Fruit fly (Drosophila melanogaster) whole organism, embryonic: ENCODE measurements around the gene Naa20A.

Experiments
- Bgb ChIP-seq: fragments of 200-800 bp; sonication (Bioruptor generic); IDR thresholded peaks from 2 replicates; pipeline ENCODE4 v1.3.6; 2022; ENCODE audit warnings: missing biosample characterization, missing genetic modification characterization; ENCODE audit not compliant: partially characterized antibody
- CG10462 ChIP-seq: fragments of 200-800 bp; sonication (Bioruptor generic); optimal IDR thresholded peaks from 2 replicates; lab custom pipeline; 2016; ENCODE audit warnings: missing biosample characterization, missing genetic modification characterization
- CG10565 ChIP-seq: fragments of 200-800 bp; sonication (Bioruptor generic); optimal IDR thresholded peaks from 3 replicates; lab custom pipeline; 2016; ENCODE audit warnings: missing biosample characterization, mild to moderate bottlenecking, missing genetic modification characterization
- CG11560 ChIP-seq: fragments of 200-800 bp; sonication (Bioruptor generic); IDR thresholded peaks from 3 replicates; pipeline ENCODE4 v1.3.6; 2022; ENCODE audit warnings: missing biosample characterization, missing genetic modification characterization
- CG11695 ChIP-seq: fragments of 200-800 bp; sonication (Bioruptor generic); IDR thresholded peaks from 3 replicates; pipeline ENCODE4 v1.3.6; 2022; ENCODE audit warnings: missing biosample characterization, missing genetic modification characterization
- CG12104 ChIP-seq: fragments of 200-800 bp; sonication (Bioruptor generic); optimal IDR thresholded peaks from 3 replicates; lab custom pipeline; 2016; ENCODE audit warnings: missing biosample characterization, missing genetic modification characterization
- CG13424 ChIP-seq: fragments of 200-800 bp; sonication (Bioruptor generic); optimal IDR thresholded peaks from 2 replicates; lab custom pipeline; 2019; ENCODE audit warnings: missing biosample characterization, mild to moderate bottlenecking, missing genetic modification characterization, moderate library complexity
- CG13894 ChIP-seq: fragments of 200-800 bp; sonication (Bioruptor generic); optimal IDR thresholded peaks from 3 replicates; lab custom pipeline; 2018; ENCODE audit warnings: missing biosample characterization, mild to moderate bottlenecking, missing genetic modification characterization, moderate library complexity
- CG14014 ChIP-seq: fragments of 200-800 bp; sonication (Bioruptor generic); IDR thresholded peaks from 2 replicates; pipeline ENCODE4 v1.3.6; 2022; ENCODE audit warnings: missing biosample characterization, missing genetic modification characterization
- CG15696 ChIP-seq: fragments of 200-800 bp; sonication (Bioruptor generic); optimal IDR thresholded peaks from 2 replicates; lab custom pipeline; 2019; ENCODE audit warnings: missing biosample characterization, mild to moderate bottlenecking, missing genetic modification characterization, moderate library complexity
- CG1647 ChIP-seq: fragments of 200-800 bp; sonication (Bioruptor generic); optimal IDR thresholded peaks from 3 replicates; lab custom pipeline; 2016; ENCODE audit warnings: missing biosample characterization, missing genetic modification characterization
- CG17912 ChIP-seq: fragments of 200-800 bp; sonication (Bioruptor generic); optimal IDR thresholded peaks from 2 replicates; lab custom pipeline; 2018; ENCODE audit warnings: missing biosample characterization, mild to moderate bottlenecking, missing genetic modification characterization
- CG18599 ChIP-seq: fragments of 200-800 bp; sonication (Bioruptor generic); optimal IDR thresholded peaks from 3 replicates; lab custom pipeline; 2017; ENCODE audit warnings: missing biosample characterization, missing genetic modification characterization, mild to moderate bottlenecking, moderate library complexity, missing genetic modification reagents
- CG18764 ChIP-seq: fragments of 200-800 bp; sonication (Bioruptor generic); optimal IDR thresholded peaks from 3 replicates; lab custom pipeline; 2016; ENCODE audit warnings: missing biosample characterization, missing genetic modification characterization
- CG2875 ChIP-seq: fragments of 200-800 bp; sonication (Bioruptor generic); optimal IDR thresholded peaks from 2 replicates; lab custom pipeline; 2017; ENCODE audit warnings: missing biosample characterization, mild to moderate bottlenecking, missing genetic modification characterization, missing genetic modification reagents
- CG32767 ChIP-seq: fragments of 200-800 bp; sonication (Bioruptor generic); IDR thresholded peaks from 2 replicates; pipeline ENCODE4 v1.3.6; 2022; ENCODE audit warnings: missing biosample characterization, missing genetic modification characterization
- CG3281 ChIP-seq: fragments of 200-800 bp; sonication (Bioruptor generic); optimal IDR thresholded peaks from 3 replicates; lab custom pipeline; 2017; ENCODE audit warnings: missing biosample characterization, mild to moderate bottlenecking, missing genetic modification characterization
- CG34376 ChIP-seq: fragments of 200-800 bp; sonication (Bioruptor generic); optimal IDR thresholded peaks from 2 replicates; lab custom pipeline; 2018; ENCODE audit warnings: missing biosample characterization, mild to moderate bottlenecking, missing genetic modification characterization
- CG4282 ChIP-seq: fragments of 200-800 bp; sonication (Bioruptor generic); optimal IDR thresholded peaks from 2 replicates; lab custom pipeline; 2016; ENCODE audit warnings: missing biosample characterization, missing genetic modification characterization
- CG7556 ChIP-seq: fragments of 200-800 bp; sonication (Bioruptor generic); optimal IDR thresholded peaks from 2 replicates; lab custom pipeline; 2017; ENCODE audit warnings: missing biosample characterization, mild to moderate bottlenecking, missing genetic modification characterization
- E2f2 ChIP-seq: fragments of 200-800 bp; sonication (Bioruptor generic); IDR thresholded peaks from 2 replicates; pipeline ENCODE4 v1.3.6; 2022; ENCODE audit warnings: missing biosample characterization, missing genetic modification characterization
- Elba2 ChIP-seq: fragments of 200-800 bp; sonication (Bioruptor generic); optimal IDR thresholded peaks from 3 replicates; lab custom pipeline; 2016; ENCODE audit warnings: missing biosample characterization, missing genetic modification characterization
- Hand ChIP-seq: fragments of 200-800 bp; sonication (Bioruptor generic); optimal IDR thresholded peaks from 2 replicates; lab custom pipeline; 2017; ENCODE audit warnings: mild to moderate bottlenecking, missing biosample characterization, missing genetic modification reagents, missing genetic modification characterization
- HmgD ChIP-seq: fragments of 200-800 bp; sonication (Bioruptor generic); optimal IDR thresholded peaks from 3 replicates; lab custom pipeline; 2016; ENCODE audit warnings: missing biosample characterization, missing genetic modification characterization
- Hmx ChIP-seq: fragments of 200-800 bp; sonication (Bioruptor generic); optimal IDR thresholded peaks from 2 replicates; lab custom pipeline; 2016; ENCODE audit warnings: missing biosample characterization, missing genetic modification characterization
- Jarid2 ChIP-seq: fragments of 200-800 bp; sonication (Bioruptor generic); optimal IDR thresholded peaks from 3 replicates; lab custom pipeline; 2017; ENCODE audit warnings: mild to moderate bottlenecking, missing biosample characterization, missing genetic modification reagents, missing genetic modification characterization
- Lhr ChIP-seq: fragments of 200-800 bp; sonication (Bioruptor generic); optimal IDR thresholded peaks from 3 replicates; lab custom pipeline; 2017; ENCODE audit warnings: mild to moderate bottlenecking, missing biosample characterization, missing genetic modification reagents, missing genetic modification characterization
- Nf-YB ChIP-seq: fragments of 200-800 bp; sonication (Bioruptor generic); optimal IDR thresholded peaks from 3 replicates; lab custom pipeline; 2019; ENCODE audit warnings: missing biosample characterization, mild to moderate bottlenecking, missing genetic modification characterization, moderate library complexity
- Poxn ChIP-seq: fragments of 200-800 bp; sonication (Bioruptor generic); IDR thresholded peaks from 2 replicates; pipeline ENCODE4 v1.3.6; 2022; ENCODE audit warnings: missing biosample characterization, missing genetic modification characterization
- Ptx1 ChIP-seq: fragments of 200-800 bp; sonication (Bioruptor generic); IDR thresholded peaks from 2 replicates; pipeline ENCODE4 v1.3.6; 2022; ENCODE audit warnings: missing biosample characterization, missing genetic modification characterization
- TFAM ChIP-seq: fragments of 200-800 bp; sonication (Bioruptor generic); optimal IDR thresholded peaks from 2 replicates; lab custom pipeline; 2017; ENCODE audit warnings: missing biosample characterization, missing genetic modification characterization, inconsistent platforms
- Tbp ChIP-seq: fragments of >200 bp; optimal IDR thresholded peaks from 2 replicates; lab custom pipeline; 2018; ENCODE audit warnings: missing biosample characterization, missing genetic modification characterization
- Trl ChIP-seq, 3 experiments: fragments of >200 bp in 2 of 3; fragments of 200-800 bp in 1 of 3; sonication (Bioruptor generic) in 1 of 3; optimal IDR thresholded peaks; 2 replicates in 1 of 3; 3 replicates in 2 of 3; lab custom pipeline; 2016 to 2017; ENCODE audit warnings: missing biosample characterization in 1 of 3, missing genetic modification characterization in 1 of 3
- Xbp1 ChIP-seq: fragments of 200-800 bp; sonication (Bioruptor generic); optimal IDR thresholded peaks from 3 replicates; lab custom pipeline; 2016; ENCODE audit warnings: missing biosample characterization, mild to moderate bottlenecking, missing genetic modification characterization
- YL-1 ChIP-seq: fragments of 200-800 bp; sonication (Bioruptor generic); optimal IDR thresholded peaks from 3 replicates; lab custom pipeline; 2017; ENCODE audit warnings: missing biosample characterization, mild to moderate bottlenecking, missing genetic modification characterization
- br ChIP-seq: fragments of >200 bp; optimal IDR thresholded peaks from 2 replicates; lab custom pipeline; 2017
- ci ChIP-seq: fragments of 200-800 bp; sonication (Bioruptor generic); IDR thresholded peaks from 3 replicates; pipeline ENCODE4 v1.3.6; 2022; ENCODE audit warnings: missing biosample characterization, missing genetic modification characterization
- crol ChIP-seq: fragments of 200-800 bp; sonication (Bioruptor generic); IDR thresholded peaks from 2 replicates; pipeline ENCODE4 v1.3.6; 2022; ENCODE audit warnings: missing biosample characterization, missing genetic modification characterization
- dmrt99B ChIP-seq: fragments of 200-800 bp; sonication (Bioruptor generic); optimal IDR thresholded peaks from 2 replicates; lab custom pipeline; 2018; ENCODE audit warnings: missing biosample characterization, mild to moderate bottlenecking, missing genetic modification characterization, moderate library complexity
- lab ChIP-seq: fragments of 200-800 bp; sonication (Bioruptor generic); optimal IDR thresholded peaks from 3 replicates; lab custom pipeline; 2017; ENCODE audit warnings: missing biosample characterization, missing genetic modification characterization, mild to moderate bottlenecking, moderate library complexity, missing genetic modification reagents
- lmd ChIP-seq: fragments of 200-800 bp; sonication (Bioruptor generic); IDR thresholded peaks from 2 replicates; pipeline ENCODE4 v1.3.6; 2022; ENCODE audit warnings: missing biosample characterization, missing genetic modification characterization
- nerfin-1 ChIP-seq: fragments of 200-800 bp; sonication (Bioruptor generic); optimal IDR thresholded peaks from 3 replicates; lab custom pipeline; 2019; ENCODE audit warnings: missing biosample characterization, mild to moderate bottlenecking, missing genetic modification characterization, moderate library complexity
- pros ChIP-seq: fragments of 200-800 bp; sonication (Bioruptor generic); optimal IDR thresholded peaks from 3 replicates; lab custom pipeline; 2019; ENCODE audit warnings: missing biosample characterization, mild to moderate bottlenecking, missing genetic modification characterization, moderate library complexity
- pum ChIP-seq: fragments of 200-800 bp; sonication (Bioruptor generic); optimal IDR thresholded peaks from 2 replicates; lab custom pipeline; 2016; ENCODE audit warnings: missing biosample characterization, missing genetic modification characterization
- sens ChIP-seq: fragments of 200-800 bp; sonication (Bioruptor generic); peaks from one replicate; lab custom pipeline; 2016; ENCODE audit warnings: missing biosample characterization, missing genetic modification characterization
- shn ChIP-seq: fragments of 200-800 bp; sonication (Bioruptor generic); optimal IDR thresholded peaks from 3 replicates; lab custom pipeline; 2016; ENCODE audit warnings: missing biosample characterization, missing genetic modification characterization
- stwl ChIP-seq: fragments of 200-800 bp; sonication (Bioruptor generic); optimal IDR thresholded peaks from 3 replicates; lab custom pipeline; 2018; ENCODE audit warnings: missing biosample characterization, mild to moderate bottlenecking, missing genetic modification characterization, moderate library complexity
- tio ChIP-seq: fragments of 200-800 bp; sonication (Bioruptor generic); optimal IDR thresholded peaks from 2 replicates; lab custom pipeline; 2017; ENCODE audit warnings: missing biosample characterization, missing genetic modification characterization, inconsistent platforms
- tna ChIP-seq: fragments of 200-800 bp; sonication (Bioruptor generic); IDR thresholded peaks from 2 replicates; pipeline ENCODE4 v1.3.6; 2022; ENCODE audit warnings: missing biosample characterization, missing genetic modification characterization; ENCODE audit not compliant: partially characterized antibody
- zfh2 ChIP-seq: fragments of 200-800 bp; sonication (Bioruptor generic); optimal IDR thresholded peaks from 2 replicates; lab custom pipeline; 2016; ENCODE audit warnings: missing biosample characterization, missing genetic modification characterization

The Naa20A gene

DNA sequence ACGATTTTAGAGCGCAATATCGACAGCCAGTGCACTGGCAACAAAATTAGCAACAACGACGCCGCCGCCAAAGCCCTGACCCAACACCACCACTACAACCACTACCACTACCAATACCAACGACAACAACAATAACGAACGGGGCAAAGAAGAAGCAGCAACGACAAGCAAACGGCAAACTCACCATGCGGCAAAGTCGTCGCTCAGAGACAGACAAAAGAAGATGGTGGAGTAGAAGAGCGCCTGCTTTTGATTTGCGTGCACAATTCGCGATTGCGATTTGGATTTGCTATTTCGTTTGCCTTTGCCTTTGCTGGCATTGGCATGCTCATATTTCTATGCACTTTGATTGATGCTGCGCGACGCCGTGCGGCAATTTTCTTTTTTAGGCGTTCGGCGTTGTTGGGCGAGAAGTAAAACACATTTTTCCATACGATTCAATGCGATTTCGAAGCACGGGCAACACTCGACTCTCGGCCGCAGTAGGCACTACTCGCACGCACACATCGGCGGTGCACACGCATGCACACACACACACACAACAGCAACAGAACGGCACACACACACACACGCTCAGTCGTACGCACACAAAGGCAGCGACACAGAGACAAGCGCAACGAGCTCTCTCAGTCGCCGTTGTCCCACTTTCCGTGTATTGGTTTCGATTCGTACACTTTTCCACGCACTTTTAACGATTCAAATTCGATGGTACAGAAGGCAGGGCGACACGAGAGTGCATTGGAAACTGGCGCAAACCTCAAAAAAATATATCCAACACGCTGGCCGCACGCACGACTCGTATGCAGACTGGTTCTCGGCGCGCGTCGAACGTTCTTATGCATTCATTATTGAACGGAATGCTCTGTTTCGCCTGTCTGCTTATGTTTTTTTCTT is 14.8 kb upstream of the Naa20A start (continued):
- TF ChIP-seq sens (GFP tag; lab: Kevin White, UChicago), result peak; percentile 4
- no peak for TF ChIP-seq CG17912 (GFP tag; lab: Kevin White, UChicago)
- TF ChIP-seq pum (GFP tag; lab: Kevin White, UChicago), result no peak
- TF ChIP-seq pros, result peak; percentile 56
- no peak for TF ChIP-seq CG7556 (GFP tag; lab: Kevin White, UChicago)
- no peak for TF ChIP-seq CG2875 (GFP tag; lab: Kevin White, UChicago)
- no peak for TF ChIP-seq Poxn (GFP tag; lab: Robert Waterston, UW)
- no peak for TF ChIP-seq lmd (GFP tag; lab: Robert Waterston, UW)
- no peak for TF ChIP-seq nerfin-1 (tag; lab: Kevin White, UChicago)
- TF ChIP-seq br, result no peak
- no peak for TF ChIP-seq Nf-YB
- TF ChIP-seq zfh2 (GFP tag; lab: Kevin White, UChicago), result no peak
- no peak for TF ChIP-seq CG12104 (GFP tag; lab: Kevin White, UChicago)
- TF ChIP-seq Xbp1 (GFP tag; lab: Kevin White, UChicago), result no peak
- TF ChIP-seq CG13424 (tag; lab: Kevin White, UChicago), result no peak
- TF ChIP-seq Jarid2 (GFP tag; lab: Kevin White, UChicago), result no peak
- no peak for TF ChIP-seq Bgb (GFP tag; lab: Robert Waterston, UW)
- no peak for TF ChIP-seq ci (GFP tag; lab: Robert Waterston, UW)
- peak; percentile 47 for TF ChIP-seq CG34376
- TF ChIP-seq dmrt99B (tag; lab: Kevin White, UChicago), result no peak
- no peak for TF ChIP-seq Lhr (GFP tag; lab: Kevin White, UChicago)
- TF ChIP-seq CG32767 (GFP tag; lab: Robert Waterston, UW), result no peak
- no peak for TF ChIP-seq HmgD (GFP tag; lab: Kevin White, UChicago)
- TF ChIP-seq shn (GFP tag; lab: Kevin White, UChicago), result no peak
- no peak for TF ChIP-seq CG15696 (tag; lab: Kevin White, UChicago)
- TF ChIP-seq CG10565, result no peak
- no peak for TF ChIP-seq TFAM (GFP tag; lab: Kevin White, UChicago)
- TF ChIP-seq CG10462, result no peak
- TF ChIP-seq YL-1 (GFP tag; lab: Kevin White, UChicago), result peak; percentile 18
- no peak for TF ChIP-seq stwl (tag; lab: Kevin White, UChicago)
- TF ChIP-seq Hand (GFP tag; lab: Kevin White, UChicago), result no peak
- TF ChIP-seq Tbp, result peak; percentile 47
- no peak for TF ChIP-seq CG3281 (GFP tag; lab: Kevin White, UChicago)

DNA sequence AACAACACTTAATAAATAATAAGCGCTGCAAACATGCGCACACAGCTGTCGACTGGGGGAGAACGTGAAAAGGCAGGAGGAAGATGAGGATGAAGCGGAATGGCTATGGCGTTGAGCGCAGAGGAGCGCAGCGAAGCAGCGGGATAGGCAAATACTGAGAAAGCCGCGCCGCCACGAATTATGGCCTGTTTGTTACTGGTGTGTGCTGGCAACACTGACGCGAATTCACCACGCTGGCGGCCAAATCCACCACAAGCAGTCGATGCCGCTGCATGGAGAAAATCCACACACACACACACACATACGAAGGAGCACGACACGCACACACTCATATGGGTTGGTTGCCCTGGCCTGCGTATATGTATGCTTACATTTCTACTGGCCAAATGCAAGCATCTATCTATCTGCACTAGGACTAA is 14.1 kb upstream of the Naa20A start:
- TF ChIP-seq Hmx (GFP tag; lab: Kevin White, UChicago) (no peak), lab (GFP tag; lab: Kevin White, UChicago) (no peak), E2f2 (GFP tag; lab: Robert Waterston, UW) (no peak), CG10462 (no peak), CG18764 (GFP tag; lab: Kevin White, UChicago) (no peak), Trl (optimal IDR thresholded peaks at IDR 0.05; lab: Kevin White, UChicago) (peak in 1 of 2 experiments; percentile 18), Trl (GFP tag; optimal IDR thresholded peaks at IDR 0.05; lab: Kevin White, UChicago) (no peak), CG7556 (GFP tag; lab: Kevin White, UChicago) (no peak), crol (GFP tag; lab: Robert Waterston, UW) (peak; percentile 80), CG13894 (tag; lab: Kevin White, UChicago) (no peak), CG11560 (no peak), tio (GFP tag; lab: Kevin White, UChicago) (no peak), CG14014 (GFP tag; lab: Robert Waterston, UW) (no peak), tna (no peak), CG13424 (tag; lab: Kevin White, UChicago) (no peak), CG11695 (GFP tag; lab: Robert Waterston, UW) (peak; percentile 9; the same call in 1 of the 3 replicates), CG4282 (GFP tag; lab: Kevin White, UChicago) (no peak), CG18599 (peak; percentile 18), CG1647 (GFP tag; lab: Kevin White, UChicago) (no peak), Ptx1 (no peak), Elba2 (GFP tag; lab: Kevin White, UChicago) (no peak)
